Fruit fly (Drosophila melanogaster) whole organism, embryonic: ENCODE data around the gene Tengl1.

Experiments used
- BEAF-32 ChIP-seq: fragments of 200-800 bp; sonication (Bioruptor generic); optimal IDR thresholded peaks from 3 replicates; lab custom pipeline; 2017; ENCODE audit warnings: missing biosample characterization, missing genetic modification characterization, mild to moderate bottlenecking, moderate library complexity, missing genetic modification reagents
- CG10431 ChIP-seq: fragments of 200-800 bp; sonication (Bioruptor generic); optimal IDR thresholded peaks from 3 replicates; lab custom pipeline; 2018; ENCODE audit warnings: missing biosample characterization, mild to moderate bottlenecking, missing genetic modification characterization
- CG14860 ChIP-seq: fragments of 200-800 bp; sonication (Bioruptor generic); IDR thresholded peaks from 3 replicates; pipeline ENCODE4 v1.3.6; 2022; ENCODE audit warnings: missing biosample characterization, missing genetic modification characterization; ENCODE audit not compliant: partially characterized antibody
- CG15601 ChIP-seq: fragments of 200-800 bp; sonication (Bioruptor generic); optimal IDR thresholded peaks from 3 replicates; lab custom pipeline; 2019; ENCODE audit warnings: missing biosample characterization, mild to moderate bottlenecking, missing genetic modification characterization, moderate library complexity
- CG17385 ChIP-seq: fragments of 200-800 bp; sonication (Bioruptor generic); optimal IDR thresholded peaks from 3 replicates; lab custom pipeline; 2018; ENCODE audit warnings: missing biosample characterization, mild to moderate bottlenecking, missing genetic modification characterization
- CG1792 ChIP-seq: fragments of 200-800 bp; sonication (Bioruptor generic); optimal IDR thresholded peaks from 2 replicates; lab custom pipeline; 2016; ENCODE audit warnings: missing biosample characterization, missing genetic modification characterization
- CG18262 ChIP-seq: fragments of 200-800 bp; optimal IDR thresholded peaks from 3 replicates; lab custom pipeline; 2019; ENCODE audit warnings: missing biosample characterization, mild to moderate bottlenecking, missing genetic modification characterization, moderate library complexity
- CG2678 ChIP-seq: fragments of 200-800 bp; sonication (Bioruptor generic); optimal IDR thresholded peaks from 3 replicates; lab custom pipeline; 2019; ENCODE audit warnings: missing biosample characterization, mild to moderate bottlenecking, missing genetic modification characterization, moderate library complexity
- CG30403 ChIP-seq: fragments of 200-800 bp; sonication (Bioruptor generic); optimal IDR thresholded peaks from 3 replicates; lab custom pipeline; 2016; ENCODE audit warnings: missing biosample characterization, missing genetic modification characterization
- CG3065 ChIP-seq: fragments of 200-800 bp; sonication (Bioruptor generic); optimal IDR thresholded peaks from 2 replicates; lab custom pipeline; 2016; ENCODE audit warnings: missing biosample characterization, missing genetic modification characterization
- CG3407 ChIP-seq: fragments of 200-800 bp; sonication (Bioruptor generic); optimal IDR thresholded peaks from 2 replicates; lab custom pipeline; 2018; ENCODE audit warnings: missing biosample characterization, mild to moderate bottlenecking, missing genetic modification characterization
- CG43689 ChIP-seq: fragments of 200-800 bp; sonication (Bioruptor generic); IDR thresholded peaks from 2 replicates; pipeline ENCODE4 v1.3.6; 2022; ENCODE audit warnings: missing biosample characterization, missing genetic modification characterization
- CG4617 ChIP-seq: fragments of 200-800 bp; sonication (Bioruptor generic); optimal IDR thresholded peaks from 3 replicates; lab custom pipeline; 2016; ENCODE audit warnings: missing biosample characterization, missing genetic modification characterization, borderline replicate concordance
- CG5180 ChIP-seq: fragments of 200-800 bp; sonication (Bioruptor generic); optimal IDR thresholded peaks from 3 replicates; lab custom pipeline; 2017; ENCODE audit warnings: missing biosample characterization, missing genetic modification characterization, mild to moderate bottlenecking, moderate library complexity, missing genetic modification reagents
- CG6791 ChIP-seq: fragments of 200-800 bp; sonication (Bioruptor generic); IDR thresholded peaks from 3 replicates; pipeline ENCODE4 v1.3.6; 2022; ENCODE audit warnings: missing biosample characterization, missing genetic modification characterization; ENCODE audit not compliant: partially characterized antibody
- CG7372 ChIP-seq: fragments of 200-800 bp; sonication (Bioruptor generic); IDR thresholded peaks from 2 replicates; pipeline ENCODE4 v1.3.6; 2022; ENCODE audit warnings: missing biosample characterization, missing genetic modification characterization
- CHES-1-like ChIP-seq: fragments of 200-800 bp; sonication (Bioruptor generic); optimal IDR thresholded peaks from 2 replicates; lab custom pipeline; 2016; ENCODE audit warnings: missing biosample characterization, missing genetic modification characterization
- Deaf1 ChIP-seq: fragments of 200-800 bp; optimal IDR thresholded peaks from 3 replicates; lab custom pipeline; 2019; ENCODE audit warnings: missing biosample characterization, mild to moderate bottlenecking, missing genetic modification characterization, moderate library complexity
- E2f2 ChIP-seq: fragments of 200-800 bp; sonication (Bioruptor generic); IDR thresholded peaks from 2 replicates; pipeline ENCODE4 v1.3.6; 2022; ENCODE audit warnings: missing biosample characterization, missing genetic modification characterization
- Eip74EF ChIP-seq, 2 experiments: fragments of 200-800 bp in 1 of 2; fragments of >200 bp in 1 of 2; sonication (Bioruptor generic) in 1 of 2; optimal IDR thresholded peaks; 2 replicates each; lab custom pipeline; 2017 to 2019; ENCODE audit warnings: missing biosample characterization in 2 of 2, missing genetic modification characterization in 2 of 2, mild to moderate bottlenecking in 1 of 2, moderate library complexity in 1 of 2
- Fer2 ChIP-seq: fragments of 200-800 bp; sonication (Bioruptor generic); optimal IDR thresholded peaks from 2 replicates; lab custom pipeline; 2018; ENCODE audit warnings: missing biosample characterization, mild to moderate bottlenecking, missing genetic modification characterization, moderate library complexity
- Hand ChIP-seq: fragments of 200-800 bp; sonication (Bioruptor generic); optimal IDR thresholded peaks from 2 replicates; lab custom pipeline; 2017; ENCODE audit warnings: mild to moderate bottlenecking, missing biosample characterization, missing genetic modification reagents, missing genetic modification characterization
- Lhr ChIP-seq: fragments of 200-800 bp; sonication (Bioruptor generic); optimal IDR thresholded peaks from 3 replicates; lab custom pipeline; 2017; ENCODE audit warnings: mild to moderate bottlenecking, missing biosample characterization, missing genetic modification reagents, missing genetic modification characterization
- NK7.1 ChIP-seq: fragments of 200-800 bp; sonication (Bioruptor generic); optimal IDR thresholded peaks from 3 replicates; lab custom pipeline; 2016; ENCODE audit warnings: missing biosample characterization, missing genetic modification characterization
- Nf-YB ChIP-seq: fragments of 200-800 bp; sonication (Bioruptor generic); optimal IDR thresholded peaks from 3 replicates; lab custom pipeline; 2019; ENCODE audit warnings: missing biosample characterization, mild to moderate bottlenecking, missing genetic modification characterization, moderate library complexity
- Rx ChIP-seq: fragments of 200-800 bp; sonication (Bioruptor generic); IDR thresholded peaks from 2 replicates; pipeline ENCODE4 v1.3.6; 2022; ENCODE audit warnings: missing biosample characterization, missing genetic modification characterization
- Sox100B ChIP-seq: fragments of 200-800 bp; sonication (Bioruptor generic); optimal IDR thresholded peaks from 3 replicates; lab custom pipeline; 2018; ENCODE audit warnings: missing biosample characterization, mild to moderate bottlenecking, missing genetic modification characterization
- Trl ChIP-seq, 3 experiments: fragments of >200 bp in 2 of 3; fragments of 200-800 bp in 1 of 3; sonication (Bioruptor generic) in 1 of 3; optimal IDR thresholded peaks; 2 replicates in 1 of 3; 3 replicates in 2 of 3; lab custom pipeline; 2016 to 2017; ENCODE audit warnings: missing biosample characterization in 1 of 3, missing genetic modification characterization in 1 of 3
- Xbp1 ChIP-seq: fragments of 200-800 bp; sonication (Bioruptor generic); optimal IDR thresholded peaks from 3 replicates; lab custom pipeline; 2016; ENCODE audit warnings: missing biosample characterization, mild to moderate bottlenecking, missing genetic modification characterization
- cas ChIP-seq: fragments of 200-800 bp; sonication (Bioruptor generic); IDR thresholded peaks from 2 replicates; pipeline ENCODE4 v1.3.6; 2022; ENCODE audit warnings: missing biosample characterization, missing genetic modification characterization
- cg ChIP-seq: fragments of 200-800 bp; sonication (Bioruptor generic); optimal IDR thresholded peaks from 3 replicates; lab custom pipeline; 2019; ENCODE audit warnings: missing biosample characterization, mild to moderate bottlenecking, missing genetic modification characterization, moderate library complexity
- chinmo ChIP-seq: fragments of 200-800 bp; sonication (Bioruptor generic); IDR thresholded peaks from 4 replicates; pipeline ENCODE4 v1.3.6; 2022; ENCODE audit warnings: missing biosample characterization, missing genetic modification characterization; ENCODE audit not compliant: partially characterized antibody
- dati ChIP-seq: fragments of 200-800 bp; sonication (Bioruptor generic); IDR thresholded peaks from 2 replicates; pipeline ENCODE4 v1.3.6; 2022; ENCODE audit warnings: missing biosample characterization, missing genetic modification characterization
- dpn ChIP-seq, 2 experiments: fragments of 200-800 bp; sonication (Bioruptor generic); optimal IDR thresholded peaks; 3 replicates each; lab custom pipeline; 2016; ENCODE audit warnings: missing biosample characterization in 2 of 2, missing genetic modification characterization in 2 of 2
- eve ChIP-seq, 2 experiments: fragments of >200 bp; optimal IDR thresholded peaks; 2 replicates each; lab custom pipeline; 2017; ENCODE audit warnings: missing biosample characterization in 2 of 2, missing genetic modification characterization in 2 of 2
- exex ChIP-seq: fragments of 200-800 bp; sonication (Bioruptor generic); optimal IDR thresholded peaks from 4 replicates; lab custom pipeline; 2018; ENCODE audit warnings: missing biosample characterization, mild to moderate bottlenecking, missing genetic modification characterization, moderate library complexity
- eyg ChIP-seq: fragments of 200-800 bp; sonication (Bioruptor generic); optimal IDR thresholded peaks from 3 replicates; lab custom pipeline; 2016; ENCODE audit warnings: missing biosample characterization, missing genetic modification characterization
- fd64A ChIP-seq: fragments of 200-800 bp; sonication (Bioruptor generic); optimal IDR thresholded peaks from 3 replicates; lab custom pipeline; 2018; ENCODE audit warnings: missing biosample characterization, mild to moderate bottlenecking, missing genetic modification characterization
- gfzf ChIP-seq: fragments of 200-800 bp; sonication (Bioruptor generic); optimal IDR thresholded peaks from 2 replicates; lab custom pipeline; 2016; ENCODE audit warnings: missing biosample characterization, mild to moderate bottlenecking, missing genetic modification characterization, moderate library complexity
- ind ChIP-seq: fragments of 200-800 bp; sonication (Bioruptor generic); optimal IDR thresholded peaks from 3 replicates; lab custom pipeline; 2016; ENCODE audit warnings: missing biosample characterization, missing genetic modification characterization
- jumu ChIP-seq: fragments of 200-800 bp; sonication (Bioruptor generic); optimal IDR thresholded peaks from 3 replicates; lab custom pipeline; 2016; ENCODE audit warnings: missing biosample characterization, missing genetic modification characterization
- kah ChIP-seq: fragments of 200-800 bp; sonication (Bioruptor generic); optimal IDR thresholded peaks from 2 replicates; lab custom pipeline; 2018; ENCODE audit warnings: missing biosample characterization, mild to moderate bottlenecking, missing genetic modification characterization
- knrl ChIP-seq: fragments of 200-800 bp; sonication (Bioruptor generic); IDR thresholded peaks from 3 replicates; pipeline ENCODE4 v1.3.6; 2022; ENCODE audit warnings: missing biosample characterization, missing genetic modification characterization; ENCODE audit not compliant: partially characterized antibody
- maf-S ChIP-seq: fragments of 200-800 bp; sonication (Bioruptor generic); optimal IDR thresholded peaks from 2 replicates; lab custom pipeline; 2016; ENCODE audit warnings: missing biosample characterization, missing genetic modification characterization
- oc ChIP-seq: fragments of 200-800 bp; sonication (Bioruptor generic); optimal IDR thresholded peaks from 2 replicates; lab custom pipeline; 2018; ENCODE audit warnings: missing biosample characterization, mild to moderate bottlenecking, missing genetic modification characterization, moderate library complexity
- salm ChIP-seq: fragments of 200-800 bp; sonication (Bioruptor generic); optimal IDR thresholded peaks from 2 replicates; lab custom pipeline; 2018; ENCODE audit warnings: missing biosample characterization, mild to moderate bottlenecking, missing genetic modification characterization
- sug ChIP-seq: fragments of 200-800 bp; optimal IDR thresholded peaks from 2 replicates; lab custom pipeline; 2019; ENCODE audit warnings: missing biosample characterization, mild to moderate bottlenecking, missing genetic modification characterization, moderate library complexity
- trh ChIP-seq: fragments of 200-800 bp; sonication (Bioruptor generic); optimal IDR thresholded peaks from 2 replicates; lab custom pipeline; 2016; ENCODE audit warnings: missing biosample characterization, missing genetic modification characterization

The Tengl1 gene

DNA sequence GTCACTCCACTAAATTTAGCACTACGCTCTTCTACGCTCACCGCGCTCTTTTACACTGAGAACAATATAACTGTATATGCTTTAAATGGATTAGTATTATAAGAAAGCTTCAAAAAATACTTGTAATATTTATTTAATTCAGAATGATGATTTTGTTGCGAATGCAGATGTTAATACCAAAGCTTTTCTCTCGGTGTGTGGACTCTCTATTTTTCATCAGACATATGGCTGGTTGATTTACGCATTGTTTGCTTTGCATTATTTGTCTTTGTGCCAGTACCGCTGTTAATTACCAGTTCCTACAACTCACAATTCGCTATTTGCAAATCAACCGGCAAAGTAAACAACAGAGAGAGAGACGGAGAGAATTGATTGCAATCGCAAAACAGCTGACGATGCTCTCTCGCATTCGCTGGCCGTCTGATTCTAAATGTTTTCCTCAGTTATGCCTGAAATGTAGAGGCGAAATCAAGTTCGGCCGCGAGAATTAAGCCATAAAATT lies 18.7 kb downstream of the Tengl1 start (continued):
- peak; percentile 98 for TF ChIP-seq Hand (GFP tag; lab: Kevin White, UChicago)
- TF ChIP-seq knrl = no peak
- TF ChIP-seq salm = peak; percentile 93
- peak; percentile 91; the same call in 3 of the 4 replicates for TF ChIP-seq chinmo (GFP tag; lab: Robert Waterston, UW)
- TF ChIP-seq dpn (GFP tag; optimal IDR thresholded peaks at IDR 0.05; lab: Kevin White, UChicago) = peak; percentile 95 to 97
- TF ChIP-seq maf-S (GFP tag; lab: Kevin White, UChicago) = peak; percentile 94
- peak; percentile 72 for TF ChIP-seq CG10431 (GFP tag; lab: Kevin White, UChicago)
- TF ChIP-seq Rx (GFP tag; lab: Robert Waterston, UW) = peak; percentile 96
- TF ChIP-seq Eip74EF (GFP tag; optimal IDR thresholded peaks at IDR 0.05; lab: Kevin White, UChicago) = peak in 1 of 2 experiments; percentile 92
- peak; percentile 95 for TF ChIP-seq cas (GFP tag; lab: Robert Waterston, UW)
- TF ChIP-seq CG15601 (tag; lab: Kevin White, UChicago) = peak; percentile 89
- TF ChIP-seq CG6791 (GFP tag; lab: Robert Waterston, UW) = no peak
- TF ChIP-seq Trl (optimal IDR thresholded peaks at IDR 0.05; lab: Kevin White, UChicago) = peak; percentile 56 to 92
- peak; percentile 87 for TF ChIP-seq Trl (GFP tag; optimal IDR thresholded peaks at IDR 0.05; lab: Kevin White, UChicago)
- TF ChIP-seq CG2678 (tag; lab: Kevin White, UChicago) = peak; percentile 98
- peak; percentile 92 for TF ChIP-seq eyg (GFP tag; lab: Kevin White, UChicago)
- TF ChIP-seq Lhr (GFP tag; lab: Kevin White, UChicago) = peak; percentile 84
- peak; percentile 90 for TF ChIP-seq fd64A (GFP tag; lab: Kevin White, UChicago)
- peak; percentile 91 for TF ChIP-seq Fer2 (tag; lab: Kevin White, UChicago)
- TF ChIP-seq CG17385 (GFP tag; lab: Kevin White, UChicago) = peak; percentile 97
- TF ChIP-seq eve (GFP tag; optimal IDR thresholded peaks at IDR 0.05; lab: Kevin White, UChicago) = peak in 1 of 2 experiments; percentile 4
- peak; percentile 94 for TF ChIP-seq ind (GFP tag; lab: Kevin White, UChicago)
- peak; percentile 84 for TF ChIP-seq CG3065
- peak; percentile 86 for TF ChIP-seq kah (GFP tag; lab: Kevin White, UChicago)
- TF ChIP-seq cg = no peak
- peak; percentile 79 for TF ChIP-seq Deaf1 (tag; lab: Kevin White, UChicago)
- TF ChIP-seq dati (GFP tag; lab: Robert Waterston, UW) = peak; percentile 92
- TF ChIP-seq CG30403 (GFP tag; lab: Kevin White, UChicago) = peak; percentile 97
- TF ChIP-seq CG3407 = peak; percentile 92
- TF ChIP-seq Nf-YB (GFP tag; lab: Kevin White, UChicago) = peak; percentile 83
- TF ChIP-seq CHES-1-like (GFP tag; lab: Kevin White, UChicago) = peak; percentile 98
- peak; percentile 96 for TF ChIP-seq sug
- peak; percentile 94 for TF ChIP-seq CG18262 (tag; lab: Kevin White, UChicago)
- peak; percentile 95 for TF ChIP-seq Sox100B
- TF ChIP-seq CG1792 (GFP tag; lab: Kevin White, UChicago) = peak; percentile 91
- TF ChIP-seq exex (tag; lab: Kevin White, UChicago) = peak; percentile 81
- TF ChIP-seq gfzf (GFP tag; lab: Kevin White, UChicago) = no peak
- peak; percentile 89 for TF ChIP-seq NK7.1 (GFP tag; lab: Kevin White, UChicago)
- TF ChIP-seq E2f2 = peak; percentile 84
- TF ChIP-seq CG7372 (GFP tag; lab: Robert Waterston, UW) = peak; percentile 97
- TF ChIP-seq CG14860 = no peak
- TF ChIP-seq trh (GFP tag; lab: Kevin White, UChicago) = peak; percentile 94
- peak; percentile 86 for TF ChIP-seq CG5180 (GFP tag; lab: Kevin White, UChicago)
- TF ChIP-seq CG43689 (GFP tag; lab: Robert Waterston, UW) = peak; percentile 98
- peak; percentile 95 for TF ChIP-seq jumu (GFP tag; lab: Kevin White, UChicago)
- peak; percentile 77 for TF ChIP-seq CG4617 (GFP tag; lab: Kevin White, UChicago)
- peak; percentile 93 for TF ChIP-seq oc
- TF ChIP-seq Xbp1 (GFP tag; lab: Kevin White, UChicago) = peak; percentile 95
- TF ChIP-seq BEAF-32 (GFP tag; lab: Kevin White, UChicago) = peak; percentile 17
